Worm (Caenorhabditis elegans): ENCODE measurements around the gene srsx-6.

The srsx-6 gene

ce11 chrV:7970519-7970918 lies 43.6 kb downstream of the srsx-6 start:
- no peak for TF ChIP-seq hlh-6 (tag; optimal IDR thresholded peaks at IDR 0.05)
- TF ChIP-seq C08G9.2 (tag; optimal IDR thresholded peaks at IDR 0.05), result no peak
- TF ChIP-seq ahr-1 (tag; optimal IDR thresholded peaks at IDR 0.05), result no peak
- no peak for TF ChIP-seq dve-1 (tag; optimal IDR thresholded peaks at IDR 0.05)
- TF ChIP-seq ref-2 (tag; optimal IDR thresholded peaks at IDR 0.05), result no peak
- no peak for TF ChIP-seq K09A11.1 (tag; optimal IDR thresholded peaks at IDR 0.05; ENCODE audit: insufficient read depth)
- TF ChIP-seq zip-5 (tag; optimal IDR thresholded peaks at IDR 0.05), result no peak
- TF ChIP-seq unc-86 (tag; optimal IDR thresholded peaks at IDR 0.05), result no peak
- no peak for TF ChIP-seq lin-11 (tag; optimal IDR thresholded peaks at IDR 0.05)
- no peak for TF ChIP-seq unc-3 (GFP tag; conservative IDR thresholded peaks at IDR 0.05)
- no peak for TF ChIP-seq unc-3 (tag; optimal IDR thresholded peaks at IDR 0.05)
- no peak for TF ChIP-seq tbx-7 (tag; optimal IDR thresholded peaks at IDR 0.05)
- TF ChIP-seq ama-1 (optimal IDR thresholded peaks at IDR 0.05), result no peak
- TF ChIP-seq ceh-2 (tag; optimal IDR thresholded peaks at IDR 0.05), result no peak

DNA sequence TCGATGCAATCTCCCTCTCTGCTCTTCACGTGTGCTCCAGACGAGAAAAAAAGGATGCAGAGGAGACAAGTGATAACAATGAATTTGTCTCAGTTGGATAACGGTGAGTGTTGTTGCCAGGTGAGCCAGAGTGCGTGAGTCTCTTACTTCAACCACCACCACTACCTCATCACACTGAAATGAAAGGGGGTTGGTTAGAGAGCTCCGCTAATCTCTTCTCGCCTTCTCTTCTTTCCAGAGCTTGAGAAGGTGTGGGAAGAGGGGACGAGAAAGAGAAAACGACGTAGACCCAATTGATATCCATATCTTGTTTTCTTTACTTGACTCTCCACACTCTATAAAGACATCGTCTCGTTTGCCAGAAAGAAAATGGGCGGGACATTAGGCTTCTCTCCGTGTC lies 44.5 kb downstream of the srsx-6 start:
- TF ChIP-seq ref-2 (tag; optimal IDR thresholded peaks at IDR 0.05) (no peak), nhr-232 (tag; optimal IDR thresholded peaks at IDR 0.05) (no peak), nfya-1 (tag; optimal IDR thresholded peaks at IDR 0.05) (no peak), C08G9.2 (tag; optimal IDR thresholded peaks at IDR 0.05) (no peak), lin-11 (tag; optimal IDR thresholded peaks at IDR 0.05) (no peak), fkh-10 (GFP tag; optimal IDR thresholded peaks at IDR 0.05) (no peak), ceh-18 (tag; optimal IDR thresholded peaks at IDR 0.05) (no peak), hlh-15 (tag; optimal IDR thresholded peaks at IDR 0.05) (no peak), ahr-1 (tag; optimal IDR thresholded peaks at IDR 0.05) (no peak), ceh-30 (tag; optimal IDR thresholded peaks at IDR 0.05) (no peak), elt-4 (tag; optimal IDR thresholded peaks at IDR 0.05) (no peak), lim-6 (tag; optimal IDR thresholded peaks at IDR 0.05) (no peak), unc-86 (tag; optimal IDR thresholded peaks at IDR 0.05) (no peak), ceh-19 (GFP tag; optimal IDR thresholded peaks at IDR 0.05) (no peak), pha-4 (tag; optimal IDR thresholded peaks at IDR 0.05) (no peak)
